Worm (Caenorhabditis elegans): ENCODE results near the gene F44E5.5.

The F44E5.5 gene

DNA sequence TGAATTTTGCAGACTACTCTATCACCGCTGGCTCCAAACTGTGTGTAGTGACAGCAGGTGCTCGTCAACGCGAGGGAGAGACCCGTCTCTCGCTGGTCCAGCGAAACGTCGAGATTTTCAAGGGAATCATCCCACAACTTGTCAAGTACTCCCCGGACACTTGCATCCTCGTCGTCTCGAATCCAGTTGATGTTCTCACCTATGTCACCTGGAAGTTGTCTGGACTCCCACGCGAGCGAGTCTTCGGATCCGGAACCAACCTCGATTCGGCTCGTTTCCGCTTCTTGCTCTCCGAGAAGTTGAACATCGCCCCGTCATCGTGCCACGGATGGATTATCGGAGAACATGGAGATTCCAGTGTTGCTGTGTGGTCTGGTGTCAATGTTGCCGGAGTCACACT is 33.8 kb upstream of the F44E5.5 start:
- TF ChIP-seq zip-4 (GFP tag; optimal IDR thresholded peaks at IDR 0.05) = no peak
- TF ChIP-seq jun-1 (tag; optimal IDR thresholded peaks at IDR 0.05) = no peak
- no peak for TF ChIP-seq isw-1 (GFP tag; IDR thresholded peaks at IDR 0.05)
- no peak for TF ChIP-seq Y116A8C.19 (tag; optimal IDR thresholded peaks at IDR 0.05; ENCODE audit: borderline replicate concordance)
- no peak for TF ChIP-seq lin-15B (tag; optimal IDR thresholded peaks at IDR 0.05)
- TF ChIP-seq pax-3 (tag; optimal IDR thresholded peaks at IDR 0.05) = no peak

DNA sequence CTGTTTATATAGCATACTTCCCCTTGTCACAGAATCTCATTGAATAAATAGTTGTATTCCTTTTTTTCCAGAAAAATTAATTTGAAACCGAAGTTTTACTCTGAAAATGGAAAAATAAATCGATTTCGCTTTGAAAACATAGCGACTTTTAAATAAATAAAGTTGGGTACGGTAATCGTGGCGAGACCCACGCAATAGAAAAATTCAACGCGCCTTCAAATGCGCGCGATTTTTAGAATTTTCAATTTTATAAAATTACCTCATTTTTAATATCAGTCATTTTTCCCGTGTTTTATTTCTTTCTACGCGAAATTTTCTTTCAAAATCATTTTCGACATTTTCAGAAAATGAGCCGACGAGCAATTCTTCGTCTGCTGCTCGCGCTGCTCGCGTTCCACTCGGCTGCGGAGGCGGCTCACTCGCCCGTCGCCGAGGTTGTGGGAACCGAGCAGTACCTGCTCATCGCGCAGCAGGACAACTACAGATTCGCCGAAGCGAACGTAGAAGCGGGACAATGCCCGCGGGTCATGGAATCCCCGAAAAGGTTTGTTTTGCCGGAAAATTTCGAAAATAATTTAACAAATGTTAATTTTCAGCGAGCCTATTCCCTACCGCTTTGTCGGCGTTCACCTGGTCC is 32.9 kb upstream of the F44E5.5 start, which contains the start of gene F13D12.5:
Gene F13D12.5, plus strand, starts transcription at position 345 of the 637 bp plus-strand sequence.
- TF ChIP-seq nhr-12 (tag; optimal IDR thresholded peaks at IDR 0.05) (no peak), ceh-8 (GFP tag; optimal IDR thresholded peaks at IDR 0.05) (no peak), unc-98 (GFP tag; IDR thresholded peaks at IDR 0.05) (no peak), rnt-1 (tag; optimal IDR thresholded peaks at IDR 0.05) (no peak), unc-62 (GFP tag; optimal IDR thresholded peaks at IDR 0.05) (no peak), swsn-7 (tag; optimal IDR thresholded peaks at IDR 0.05) (no peak), hlh-17 (GFP tag; optimal IDR thresholded peaks at IDR 0.05; ENCODE audit: borderline replicate concordance) (no peak), ceh-63 (GFP tag; optimal IDR thresholded peaks at IDR 0.05) (no peak), nhr-71 (tag; optimal IDR thresholded peaks at IDR 0.05) (peak; percentile 30)

DNA sequence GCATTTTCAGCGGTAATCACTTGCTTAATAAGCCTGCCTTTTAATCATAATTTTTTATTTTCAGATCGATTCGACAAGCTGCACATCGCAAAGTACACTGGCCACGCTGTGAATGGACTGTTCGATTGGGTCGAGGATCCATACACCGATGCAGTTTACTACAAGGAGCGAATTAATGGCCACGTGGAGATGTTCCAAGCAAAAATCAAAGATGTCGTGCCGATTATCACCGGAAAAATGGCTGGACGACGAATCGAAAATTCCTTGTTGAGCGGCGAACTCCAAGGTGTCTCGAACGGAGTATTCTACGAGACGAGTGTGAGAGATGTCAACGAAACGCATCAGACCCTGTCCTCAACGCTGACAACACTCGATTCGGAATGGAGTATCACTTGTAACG is 32.0 kb upstream of the F44E5.5 start:
- TF ChIP-seq zip-4 (GFP tag; optimal IDR thresholded peaks at IDR 0.05) = no peak
- no peak for TF ChIP-seq skn-1 (tag; optimal IDR thresholded peaks at IDR 0.05)
- no peak for TF ChIP-seq unc-62 (GFP tag; optimal IDR thresholded peaks at IDR 0.05)
- TF ChIP-seq pag-3 (tag; optimal IDR thresholded peaks at IDR 0.05; ENCODE audit: borderline replicate concordance, insufficient read depth) = no peak
- no peak for TF ChIP-seq lin-35 (GFP tag; optimal IDR thresholded peaks at IDR 0.05)
- no peak for TF ChIP-seq mef-2 (tag; optimal IDR thresholded peaks at IDR 0.05)
- TF ChIP-seq ceh-82 (tag; optimal IDR thresholded peaks at IDR 0.05) = no peak
- no peak for TF ChIP-seq ceh-88 (GFP tag; IDR thresholded peaks at IDR 0.05)
- no peak for TF ChIP-seq mab-9 (GFP tag; IDR thresholded peaks at IDR 0.05)

DNA sequence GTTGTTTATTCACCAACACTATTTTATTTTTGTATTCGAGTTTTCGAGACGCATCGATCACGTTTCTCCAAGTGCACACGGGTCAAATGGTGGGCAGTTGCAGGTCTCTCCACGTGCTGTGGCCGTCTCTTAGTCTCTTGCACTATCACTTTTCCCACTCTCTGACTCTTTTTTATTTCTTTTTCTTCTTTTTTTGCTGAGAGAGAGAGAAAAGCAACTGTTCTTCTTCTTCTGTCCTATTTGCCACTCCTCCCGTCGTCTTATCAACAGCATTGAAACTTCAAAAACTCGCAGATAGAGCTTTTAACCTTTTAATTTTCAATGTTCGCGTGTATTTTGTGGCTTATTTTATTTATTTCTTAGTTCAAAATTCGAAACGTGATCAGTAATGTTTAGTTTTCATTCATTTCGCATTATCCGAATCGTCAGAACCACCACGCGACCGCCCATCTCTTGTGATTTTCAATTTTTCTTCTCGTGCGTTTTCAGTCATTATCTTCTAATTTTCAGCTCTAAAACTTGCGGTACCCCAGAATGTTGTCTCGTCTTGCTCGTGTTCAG is 30.8 kb upstream of the F44E5.5 start, which contains the start of gene alh-8:
Gene alh-8, plus strand, starts transcription at position 511 of the 561 bp plus-strand sequence.
- TF ChIP-seq lin-35 (GFP tag; optimal IDR thresholded peaks at IDR 0.05) = peak; percentile 38 to 68
- no peak for TF ChIP-seq zag-1 (tag; optimal IDR thresholded peaks at IDR 0.05)
- TF ChIP-seq mdl-1 (tag; optimal IDR thresholded peaks at IDR 0.05) = peak in 1 of 2 experiments; percentile 94
- no peak for TF ChIP-seq aha-1 (tag; optimal IDR thresholded peaks at IDR 0.05)
- no peak for TF ChIP-seq alr-1 (tag; optimal IDR thresholded peaks at IDR 0.05; ENCODE audit: borderline replicate concordance)
- TF ChIP-seq ztf-11 (tag; optimal IDR thresholded peaks at IDR 0.05) = no peak
- no peak for TF ChIP-seq C04F5.9 (tag; optimal IDR thresholded peaks at IDR 0.05)
- peak; percentile 45 to 72 for TF ChIP-seq lsy-2 (tag; optimal IDR thresholded peaks at IDR 0.05)
- TF ChIP-seq egl-27 (tag; optimal IDR thresholded peaks at IDR 0.05) = no peak
- peak; percentile 46 for TF ChIP-seq nhr-90 (tag; optimal IDR thresholded peaks at IDR 0.05; ENCODE audit: poor library complexity)
- TF ChIP-seq pqm-1 (tag; optimal IDR thresholded peaks at IDR 0.05) = no peak
- peak; percentile 70 for TF ChIP-seq nhr-19 (GFP tag; conservative IDR thresholded peaks at IDR 0.05)
- TF ChIP-seq nhr-20 (tag; optimal IDR thresholded peaks at IDR 0.05) = peak; percentile 76
- no peak for TF ChIP-seq ces-1 (GFP tag; optimal IDR thresholded peaks at IDR 0.05)
- no peak for TF ChIP-seq aly-2 (tag; optimal IDR thresholded peaks at IDR 0.05)
- TF ChIP-seq unc-86 (tag; optimal IDR thresholded peaks at IDR 0.05) = no peak
- TF ChIP-seq grh-1 (GFP tag; IDR thresholded peaks at IDR 0.05) = no peak
- TF ChIP-seq hpl-2 (GFP tag; optimal IDR thresholded peaks at IDR 0.05) = no peak
- no peak for TF ChIP-seq nhr-77 (tag; optimal IDR thresholded peaks at IDR 0.05)
- TF ChIP-seq hlh-17 (GFP tag; optimal IDR thresholded peaks at IDR 0.05; ENCODE audit: borderline replicate concordance) = no peak
- TF ChIP-seq unc-30 (tag; optimal IDR thresholded peaks at IDR 0.05) = no peak
- peak; percentile 24 for TF ChIP-seq nhr-47 (tag; optimal IDR thresholded peaks at IDR 0.05)
- TF ChIP-seq ceh-82 (tag; optimal IDR thresholded peaks at IDR 0.05) = no peak
- no peak for TF ChIP-seq pax-3 (tag; optimal IDR thresholded peaks at IDR 0.05)
- no peak for TF ChIP-seq mab-9 (GFP tag; IDR thresholded peaks at IDR 0.05)
- no peak for TF ChIP-seq fkh-10 (GFP tag; optimal IDR thresholded peaks at IDR 0.05)
- peak; percentile 86 for TF ChIP-seq nhr-71 (tag; optimal IDR thresholded peaks at IDR 0.05)
- TF ChIP-seq xbp-1 (tag; optimal IDR thresholded peaks at IDR 0.05) = peak; percentile 29
- TF ChIP-seq vab-15 (tag; optimal IDR thresholded peaks at IDR 0.05) = no peak

All from whole organism, L1 larva.